Worm (Caenorhabditis elegans): ENCODE results near the gene T01B7.13.

ce11 chrII:8746298-8746775 lies 31.1 kb downstream of the T01B7.13 start:
- TF ChIP-seq mep-1 (tag; optimal IDR thresholded peaks at IDR 0.05) (no peak), fos-1 (tag; optimal IDR thresholded peaks at IDR 0.05) (no peak), dmd-9 (GFP tag; IDR thresholded peaks at IDR 0.05) (no peak), R02D3.7 (tag; optimal IDR thresholded peaks at IDR 0.05) (no peak), nhr-10 (tag; optimal IDR thresholded peaks at IDR 0.05) (no peak), egl-27 (tag; optimal IDR thresholded peaks at IDR 0.05) (no peak)

Measured in whole organism, L4 larva.